Fruit fly (Drosophila melanogaster) whole organism, embryonic: ENCODE results near the gene CG33108.
A peak's percentile ranks its signal among the peaks of the same experiment; 100 is the strongest.

Experiments
- Bteb2 ChIP-seq: fragments of 200-800 bp; sonication (Bioruptor generic); optimal IDR thresholded peaks from 2 replicates; lab custom pipeline; 2016; ENCODE audit warnings: missing biosample characterization, missing genetic modification characterization
- CG10366 ChIP-seq: fragments of 200-800 bp; sonication (Bioruptor generic); IDR thresholded peaks from 2 replicates; pipeline ENCODE4 v1.3.6; 2022; ENCODE audit warnings: missing biosample characterization, missing genetic modification characterization
- CG10543 ChIP-seq: fragments of 200-800 bp; sonication (Bioruptor generic); optimal IDR thresholded peaks from 3 replicates; lab custom pipeline; 2017; ENCODE audit warnings: missing biosample characterization, mild to moderate bottlenecking, missing genetic modification characterization, moderate library complexity
- CG10654 ChIP-seq: fragments of 200-800 bp; sonication (Bioruptor generic); optimal IDR thresholded peaks from 2 replicates; lab custom pipeline; 2016; ENCODE audit warnings: missing biosample characterization, missing genetic modification characterization
- CG11695 ChIP-seq: fragments of 200-800 bp; sonication (Bioruptor generic); IDR thresholded peaks from 3 replicates; pipeline ENCODE4 v1.3.6; 2022; ENCODE audit warnings: missing biosample characterization, missing genetic modification characterization
- CG12104 ChIP-seq: fragments of 200-800 bp; sonication (Bioruptor generic); optimal IDR thresholded peaks from 3 replicates; lab custom pipeline; 2016; ENCODE audit warnings: missing biosample characterization, missing genetic modification characterization
- CG12299 ChIP-seq: fragments of 200-800 bp; sonication (Bioruptor generic); optimal IDR thresholded peaks from 2 replicates; lab custom pipeline; 2018; ENCODE audit warnings: missing biosample characterization, mild to moderate bottlenecking, missing genetic modification characterization
- CG13775 ChIP-seq: fragments of 200-800 bp; sonication (Bioruptor generic); optimal IDR thresholded peaks from 3 replicates; lab custom pipeline; 2017; ENCODE audit warnings: missing biosample characterization, mild to moderate bottlenecking, missing genetic modification characterization
- CG14860 ChIP-seq: fragments of 200-800 bp; sonication (Bioruptor generic); IDR thresholded peaks from 3 replicates; pipeline ENCODE4 v1.3.6; 2022; ENCODE audit warnings: missing biosample characterization, missing genetic modification characterization; ENCODE audit not compliant: partially characterized antibody
- CG18262 ChIP-seq: fragments of 200-800 bp; optimal IDR thresholded peaks from 3 replicates; lab custom pipeline; 2019; ENCODE audit warnings: missing biosample characterization, mild to moderate bottlenecking, missing genetic modification characterization, moderate library complexity
- CG2712 ChIP-seq: fragments of 200-800 bp; optimal IDR thresholded peaks from 3 replicates; lab custom pipeline; 2019; ENCODE audit warnings: missing biosample characterization, mild to moderate bottlenecking, missing genetic modification characterization, moderate library complexity
- CG3726 ChIP-seq: fragments of 200-800 bp; sonication (Bioruptor generic); IDR thresholded peaks from 3 replicates; pipeline ENCODE4, ENCODE4 v1.3.6; 2022; ENCODE audit warnings: missing biosample characterization, missing genetic modification characterization
- CG6689 ChIP-seq: fragments of 200-800 bp; sonication (Bioruptor generic); IDR thresholded peaks from 2 replicates; pipeline ENCODE4 v1.3.6; 2022; ENCODE audit warnings: missing biosample characterization, missing genetic modification characterization
- CG6791 ChIP-seq: fragments of 200-800 bp; sonication (Bioruptor generic); IDR thresholded peaks from 3 replicates; pipeline ENCODE4 v1.3.6; 2022; ENCODE audit warnings: missing biosample characterization, missing genetic modification characterization; ENCODE audit not compliant: partially characterized antibody
- CG8924 ChIP-seq: fragments of 200-800 bp; optimal IDR thresholded peaks from 3 replicates; lab custom pipeline; 2019; ENCODE audit warnings: missing biosample characterization, mild to moderate bottlenecking, missing genetic modification characterization, moderate library complexity
- CHES-1-like ChIP-seq: fragments of 200-800 bp; sonication (Bioruptor generic); optimal IDR thresholded peaks from 2 replicates; lab custom pipeline; 2016; ENCODE audit warnings: missing biosample characterization, missing genetic modification characterization
- D19A ChIP-seq: fragments of 200-800 bp; optimal IDR thresholded peaks from 3 replicates; lab custom pipeline; 2019; ENCODE audit warnings: missing biosample characterization, mild to moderate bottlenecking, missing genetic modification characterization, moderate library complexity
- Gsc ChIP-seq: fragments of 200-800 bp; sonication (Bioruptor generic); IDR thresholded peaks from 2 replicates; pipeline ENCODE4 v1.3.6; 2022; ENCODE audit warnings: missing biosample characterization, missing genetic modification characterization
- Hand ChIP-seq: fragments of 200-800 bp; sonication (Bioruptor generic); optimal IDR thresholded peaks from 2 replicates; lab custom pipeline; 2017; ENCODE audit warnings: mild to moderate bottlenecking, missing biosample characterization, missing genetic modification reagents, missing genetic modification characterization
- Hey ChIP-seq: fragments of 200-800 bp; sonication (Bioruptor generic); optimal IDR thresholded peaks from 3 replicates; lab custom pipeline; 2018; ENCODE audit warnings: missing biosample characterization, mild to moderate bottlenecking, missing genetic modification characterization
- HmgD ChIP-seq: fragments of 200-800 bp; sonication (Bioruptor generic); optimal IDR thresholded peaks from 3 replicates; lab custom pipeline; 2016; ENCODE audit warnings: missing biosample characterization, missing genetic modification characterization
- Hr39 ChIP-seq: fragments of >200 bp; optimal IDR thresholded peaks from 2 replicates; lab custom pipeline; 2017
- Hr78 ChIP-seq, 2 experiments: fragments of 200-800 bp in 1 of 2; fragments of >200 bp in 1 of 2; sonication (Bioruptor generic) in 1 of 2; optimal IDR thresholded peaks; 2 replicates each; lab custom pipeline; 2017 to 2019; ENCODE audit warnings: missing biosample characterization in 2 of 2, missing genetic modification characterization in 2 of 2, mild to moderate bottlenecking in 1 of 2, moderate library complexity in 1 of 2
- Kr ChIP-seq: fragments of 200-800 bp; sonication (Bioruptor generic); optimal IDR thresholded peaks from 2 replicates; lab custom pipeline; 2017; ENCODE audit warnings: missing biosample characterization, mild to moderate bottlenecking, missing genetic modification characterization
- Nf-YB ChIP-seq: fragments of 200-800 bp; sonication (Bioruptor generic); optimal IDR thresholded peaks from 3 replicates; lab custom pipeline; 2019; ENCODE audit warnings: missing biosample characterization, mild to moderate bottlenecking, missing genetic modification characterization, moderate library complexity
- Sry-δ ChIP-seq: fragments of 200-800 bp; sonication (Bioruptor generic); optimal IDR thresholded peaks from 2 replicates; lab custom pipeline; 2016; ENCODE audit warnings: missing biosample characterization, missing genetic modification characterization
- Xrp1 ChIP-seq: fragments of 200-800 bp; sonication (Bioruptor generic); IDR thresholded peaks from 2 replicates; pipeline ENCODE4 v1.3.6; 2022; ENCODE audit warnings: missing biosample characterization, missing genetic modification characterization
- ab ChIP-seq: fragments of 200-800 bp; sonication (Bioruptor generic); optimal IDR thresholded peaks from 2 replicates; lab custom pipeline; 2016; ENCODE audit warnings: missing biosample characterization, missing genetic modification characterization
- ap ChIP-seq: fragments of 200-800 bp; sonication (Bioruptor generic); IDR thresholded peaks from 2 replicates; pipeline ENCODE4 v1.3.6; 2022; ENCODE audit warnings: missing biosample characterization, missing genetic modification characterization
- br ChIP-seq: fragments of >200 bp; optimal IDR thresholded peaks from 2 replicates; lab custom pipeline; 2017
- danr ChIP-seq: fragments of 200-800 bp; sonication (Bioruptor generic); IDR thresholded peaks from 2 replicates; pipeline ENCODE4 v1.3.6; 2022; ENCODE audit warnings: missing biosample characterization, missing genetic modification characterization
- dm ChIP-seq: fragments of 200-800 bp; sonication (Bioruptor generic); optimal IDR thresholded peaks from 3 replicates; lab custom pipeline; 2016; ENCODE audit warnings: missing biosample characterization, missing genetic modification characterization
- emc ChIP-seq: fragments of 200-800 bp; sonication (Bioruptor generic); optimal IDR thresholded peaks from 2 replicates; lab custom pipeline; 2016; ENCODE audit warnings: missing biosample characterization, missing genetic modification characterization
- gce ChIP-seq: fragments of 200-800 bp; sonication (Bioruptor generic); IDR thresholded peaks from 3 replicates; pipeline ENCODE4 v1.3.6; 2022; ENCODE audit warnings: missing biosample characterization, missing genetic modification characterization
- hbn ChIP-seq: fragments of 200-800 bp; sonication (Bioruptor generic); IDR thresholded peaks from 2 replicates; pipeline ENCODE4 v1.3.6; 2022; ENCODE audit warnings: missing biosample characterization, missing genetic modification characterization; ENCODE audit not compliant: partially characterized antibody
- hth ChIP-seq: fragments of >200 bp; optimal IDR thresholded peaks from 2 replicates; lab custom pipeline; 2017; ENCODE audit warnings: inconsistent platforms
- inv ChIP-seq: fragments of 200-800 bp; sonication (Bioruptor generic); IDR thresholded peaks from 2 replicates; pipeline ENCODE4 v1.3.6; 2022; ENCODE audit warnings: missing biosample characterization, missing genetic modification characterization; ENCODE audit not compliant: partially characterized antibody
- jigr1 ChIP-seq: fragments of 200-800 bp; sonication (Bioruptor generic); IDR thresholded peaks from 3 replicates; pipeline ENCODE4 v1.3.6; 2022; ENCODE audit warnings: missing biosample characterization, missing genetic modification characterization
- lmd ChIP-seq: fragments of 200-800 bp; sonication (Bioruptor generic); IDR thresholded peaks from 2 replicates; pipeline ENCODE4 v1.3.6; 2022; ENCODE audit warnings: missing biosample characterization, missing genetic modification characterization
- mirr ChIP-seq: fragments of 200-800 bp; sonication (Bioruptor generic); optimal IDR thresholded peaks from 3 replicates; lab custom pipeline; 2018; ENCODE audit warnings: missing biosample characterization, mild to moderate bottlenecking, missing genetic modification characterization
- otp ChIP-seq: fragments of 200-800 bp; sonication (Bioruptor generic); IDR thresholded peaks from 3 replicates; pipeline ENCODE4, ENCODE4 v1.3.6; 2022; ENCODE audit warnings: missing biosample characterization, missing genetic modification characterization
- pb ChIP-seq: fragments of 200-800 bp; sonication (Bioruptor generic); optimal IDR thresholded peaks from 3 replicates; lab custom pipeline; 2016; ENCODE audit warnings: missing biosample characterization, missing genetic modification characterization
- pho ChIP-seq: fragments of 200-800 bp; sonication (Bioruptor generic); optimal IDR thresholded peaks from 2 replicates; lab custom pipeline; 2016; ENCODE audit warnings: missing biosample characterization, missing genetic modification characterization
- pum ChIP-seq: fragments of 200-800 bp; sonication (Bioruptor generic); optimal IDR thresholded peaks from 2 replicates; lab custom pipeline; 2016; ENCODE audit warnings: missing biosample characterization, missing genetic modification characterization
- sd ChIP-seq: fragments of 200-800 bp; sonication (Bioruptor generic); optimal IDR thresholded peaks from 3 replicates; lab custom pipeline; 2018; ENCODE audit warnings: missing biosample characterization, mild to moderate bottlenecking, missing genetic modification characterization, moderate library complexity
- sim ChIP-seq: fragments of 200-800 bp; sonication (Bioruptor generic); IDR thresholded peaks from 2 replicates; pipeline ENCODE4 v1.3.6; 2022; ENCODE audit warnings: missing biosample characterization, missing genetic modification characterization
- stwl ChIP-seq: fragments of 200-800 bp; sonication (Bioruptor generic); optimal IDR thresholded peaks from 3 replicates; lab custom pipeline; 2018; ENCODE audit warnings: missing biosample characterization, mild to moderate bottlenecking, missing genetic modification characterization, moderate library complexity
- trem ChIP-seq: fragments of 200-800 bp; optimal IDR thresholded peaks from 3 replicates; lab custom pipeline; 2019; ENCODE audit warnings: missing biosample characterization, mild to moderate bottlenecking, missing genetic modification characterization, moderate library complexity
- tx ChIP-seq: fragments of 200-800 bp; sonication (Bioruptor generic); optimal IDR thresholded peaks from 2 replicates; lab custom pipeline; 2016; ENCODE audit warnings: missing biosample characterization, missing genetic modification characterization
- vnd ChIP-seq: fragments of 200-800 bp; sonication (Bioruptor generic); IDR thresholded peaks from 3 replicates; pipeline ENCODE4 v1.3.6; 2022; ENCODE audit warnings: missing biosample characterization, missing genetic modification characterization; ENCODE audit not compliant: partially characterized antibody

Gene CG33108

dm6 chr3R:24037538-24038265, 42.2 kb downstream of the CG33108 start, which contains the start of gene spas (continued):
- TF ChIP-seq CG14860 (GFP tag; lab: Robert Waterston, UW): peak; percentile 92
- TF ChIP-seq Hr39 (lab: Kevin White, UChicago): no peak
- TF ChIP-seq lmd (GFP tag; lab: Robert Waterston, UW): peak; percentile 74
- TF ChIP-seq sim (GFP tag; lab: Robert Waterston, UW): peak; percentile 66
- no peak for TF ChIP-seq CG12104 (GFP tag; lab: Kevin White, UChicago)
- peak; percentile 94 for TF ChIP-seq hbn
- peak; percentile 84 for TF ChIP-seq trem (tag; lab: Kevin White, UChicago)
- TF ChIP-seq CHES-1-like (GFP tag; lab: Kevin White, UChicago): peak; percentile 77
- peak; percentile 78 for TF ChIP-seq CG10366 (GFP tag; lab: Robert Waterston, UW)
- peak; percentile 83 for TF ChIP-seq tx (GFP tag; lab: Kevin White, UChicago)
- TF ChIP-seq CG10654 (GFP tag; lab: Kevin White, UChicago): peak; percentile 62
- TF ChIP-seq dm: peak; percentile 67
- TF ChIP-seq sd: no peak
- peak; percentile 95 for TF ChIP-seq inv
- peak; percentile 95 for TF ChIP-seq CG6791 (GFP tag; lab: Robert Waterston, UW)
- peak; percentile 50 for TF ChIP-seq HmgD (GFP tag; lab: Kevin White, UChicago)
- TF ChIP-seq hth (lab: Kevin White, UChicago): no peak
- peak; percentile 50; the same call in 1 of the 2 replicates for TF ChIP-seq danr
- peak; percentile 38 for TF ChIP-seq stwl (tag; lab: Kevin White, UChicago)
- TF ChIP-seq Hr78 (GFP tag; optimal IDR thresholded peaks at IDR 0.05; lab: Kevin White, UChicago): no peak
- peak; percentile 79 for TF ChIP-seq Xrp1
- TF ChIP-seq otp (GFP tag; lab: Robert Waterston, UW): 0 out of 3 replicates have a peak, but pooled peaks have one; percentile 23
- peak; percentile 83 for TF ChIP-seq pho (GFP tag; lab: Kevin White, UChicago)
- peak; percentile 20 for TF ChIP-seq Bteb2 (GFP tag; lab: Kevin White, UChicago)
- TF ChIP-seq jigr1: no peak; the same call in 2 of the 3 replicates
- TF ChIP-seq pb (GFP tag; lab: Kevin White, UChicago): peak; percentile 26
- 0 out of 3 replicates have a peak, but pooled peaks have one; percentile 18 for TF ChIP-seq CG11695 (GFP tag; lab: Robert Waterston, UW)
- TF ChIP-seq Sry-δ (GFP tag; lab: Kevin White, UChicago): peak; percentile 95
- peak; percentile 69; the same call in 1 of the 2 replicates for TF ChIP-seq ap (GFP tag; lab: Robert Waterston, UW)
- TF ChIP-seq CG18262 (tag; lab: Kevin White, UChicago): peak; percentile 61
- no peak for TF ChIP-seq ab (GFP tag; lab: Kevin White, UChicago)
- TF ChIP-seq CG13775 (GFP tag; lab: Kevin White, UChicago): peak; percentile 87
- peak; percentile 80 for TF ChIP-seq pum (GFP tag; lab: Kevin White, UChicago)
- TF ChIP-seq CG12299: no peak
- TF ChIP-seq Gsc (GFP tag; lab: Robert Waterston, UW): peak; percentile 49; the same call in 1 of the 2 replicates
- TF ChIP-seq CG6689: peak; percentile 71
- peak; percentile 36 for TF ChIP-seq CG10543 (GFP tag; lab: Kevin White, UChicago)
- TF ChIP-seq mirr: peak; percentile 3
- no peak for TF ChIP-seq Hey (tag; lab: Kevin White, UChicago)
- peak; percentile 96 for TF ChIP-seq vnd (GFP tag; lab: Robert Waterston, UW)
- TF ChIP-seq Nf-YB (GFP tag; lab: Kevin White, UChicago): peak; percentile 31
- peak; percentile 33; the same call in 2 of the 3 replicates for TF ChIP-seq CG3726 (GFP tag; lab: Robert Waterston, UW)
- TF ChIP-seq br (lab: Kevin White, UChicago): no peak
- peak; percentile 46 for TF ChIP-seq CG8924 (tag; lab: Kevin White, UChicago)
- peak; percentile 44 for TF ChIP-seq emc
- no peak for TF ChIP-seq D19A
- TF ChIP-seq Hand (GFP tag; lab: Kevin White, UChicago): no peak
- TF ChIP-seq gce (GFP tag; lab: Robert Waterston, UW): no peak
- no peak for TF ChIP-seq Kr (GFP tag; lab: Kevin White, UChicago)
- peak; percentile 69 for TF ChIP-seq CG2712 (tag; lab: Kevin White, UChicago)
